Worm (Caenorhabditis elegans) whole organism, midembryonic: ENCODE data around the gene math-38.
"Not testable (repeated sequence)": the region's sequence is repeated elsewhere in the genome, so short reads cannot be mapped to it uniquely, and the experiment has no call there.

Experiments
- T22C8.4 ChIP-seq: fragments of 200-800 bp; sonication (Bioruptor generic); IDR thresholded peaks from 2 replicates; pipeline ENCODE4 v1.3.6; 2022; ENCODE audit warnings: missing genetic modification characterization, missing compliant biosample characterization
- cog-1 ChIP-seq: sonication (generic microtip); optimal IDR thresholded peaks from 2 replicates; lab custom pipeline; 2016; ENCODE audit warnings: missing genetic modification characterization, missing compliant biosample characterization
- flt-1 ChIP-seq: fragments of 200-800 bp; sonication (Bioruptor generic); IDR thresholded peaks from 2 replicates; pipeline ENCODE4 v1.3.6; 2022; ENCODE audit warnings: missing genetic modification characterization, missing compliant biosample characterization
- klf-2 ChIP-seq: fragments of 200-800 bp; sonication (Bioruptor generic); conservative IDR thresholded peaks from 2 replicates; pipeline ENCODE4 v1.3.6; 2022; ENCODE audit warnings: missing genetic modification reagents, missing genetic modification characterization, missing compliant biosample characterization
- med-1 ChIP-seq: sonication (generic microtip); optimal IDR thresholded peaks from 2 replicates; lab custom pipeline; 2017; ENCODE audit warnings: missing genetic modification characterization, mild to moderate bottlenecking, missing compliant biosample characterization, antibody characterized with exemption, missing genetic modification reagents; ENCODE audit not compliant: insufficient read depth
- ref-1 ChIP-seq: fragments of 200-800 bp; sonication (Bioruptor generic); conservative IDR thresholded peaks from 2 replicates; pipeline ENCODE4 v1.3.6; 2022; ENCODE audit warnings: missing genetic modification reagents, missing genetic modification characterization, missing compliant biosample characterization
- tab-1 ChIP-seq: fragments of 200-800 bp; sonication (Bioruptor generic); IDR thresholded peaks from 2 replicates; pipeline ENCODE4 v1.3.6; 2022; ENCODE audit warnings: missing genetic modification characterization, missing compliant biosample characterization
- ztf-23 ChIP-seq: fragments of 200-800 bp; sonication (Bioruptor generic); IDR thresholded peaks from 2 replicates; pipeline ENCODE4 v1.3.6; 2022; ENCODE audit warnings: missing genetic modification reagents, missing genetic modification characterization, missing compliant biosample characterization
- ztf-29 ChIP-seq: fragments of 200-800 bp; sonication (Bioruptor generic); IDR thresholded peaks from 2 replicates; pipeline ENCODE4 v1.3.6; 2022; ENCODE audit warnings: missing genetic modification reagents, missing genetic modification characterization, missing compliant biosample characterization

Gene math-38

DNA sequence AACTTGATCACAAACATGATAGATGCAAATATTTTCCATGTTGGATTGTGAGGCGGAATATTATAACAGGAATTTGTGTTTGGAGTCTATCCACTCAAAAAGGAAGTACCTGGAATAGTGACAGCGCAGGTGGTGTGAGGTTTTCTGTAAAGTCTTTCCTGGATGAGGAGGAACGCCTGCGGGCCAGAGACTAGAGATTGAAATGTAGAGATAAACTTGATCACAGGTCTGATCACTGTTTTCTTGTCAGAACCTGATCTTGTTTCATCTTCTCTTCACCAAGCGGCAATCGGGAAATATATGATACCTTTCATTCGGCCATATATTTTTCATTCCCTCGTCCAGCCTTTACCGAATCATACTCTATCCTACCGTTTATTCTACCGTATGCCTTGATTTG is 6.5 kb upstream of the math-38 start, which contains the start of gene T07H3.8:
T07H3.8 (plus strand) TSS at position 301 of the 400 bp plus-strand sequence.
- no peak for TF ChIP-seq ref-1 (GFP tag; lab: Robert Waterston, UW)

DNA sequence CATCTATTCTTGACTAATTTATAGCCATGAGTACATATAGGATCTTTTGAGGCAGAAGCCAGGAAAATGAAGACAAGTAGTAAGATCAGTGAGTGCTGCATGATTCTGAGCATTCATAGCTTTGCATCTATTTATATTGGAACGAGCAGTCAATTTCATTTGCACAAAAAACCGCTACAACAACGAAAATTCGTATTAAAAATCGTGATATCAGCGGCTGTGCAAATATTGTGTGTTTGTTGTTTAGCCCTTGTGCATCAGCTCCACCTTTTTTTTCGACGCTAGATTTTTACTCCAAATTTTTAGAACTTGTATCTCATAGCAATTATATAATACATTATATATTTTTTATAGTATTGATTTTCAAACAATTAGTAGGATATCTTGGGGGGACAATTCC is 4.4 kb upstream of the math-38 start, which contains the start of gene clec-21:
clec-21 (minus strand) TSS at position 101 of the 400 bp plus-strand sequence.
- TF ChIP-seq ztf-23 (GFP tag; lab: Robert Waterston, UW), result no peak
- no peak for TF ChIP-seq flt-1
- TF ChIP-seq ref-1 (GFP tag; lab: Robert Waterston, UW), result no peak
- TF ChIP-seq T22C8.4, result no peak
- no peak for TF ChIP-seq tab-1 (GFP tag; lab: Robert Waterston, UW)
- TF ChIP-seq klf-2, result no peak
- no peak for TF ChIP-seq med-1 (GFP tag; lab: Kevin White, UChicago)
- TF ChIP-seq cog-1 (tag; lab: Kevin White, UChicago), result no peak
- no peak for TF ChIP-seq ztf-29 (GFP tag; lab: Robert Waterston, UW)

DNA sequence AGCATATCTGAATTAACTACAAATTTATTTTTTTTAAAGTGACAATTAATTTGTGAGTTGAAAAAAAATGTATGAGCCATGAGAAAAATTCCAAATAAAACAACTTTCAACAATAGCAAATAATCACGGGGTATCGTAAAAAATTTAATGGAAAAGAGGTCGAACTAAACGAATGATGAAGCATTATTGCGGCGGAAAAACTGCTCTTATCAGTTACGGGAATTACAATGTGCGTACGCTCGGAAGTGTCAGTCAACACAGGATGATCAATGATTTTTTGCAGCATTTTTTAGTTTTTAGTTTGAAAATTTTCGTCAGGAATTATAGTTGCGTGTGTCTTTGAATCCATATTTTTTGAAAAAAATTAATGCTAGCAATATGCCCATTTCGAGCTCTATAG is 3.0 kb downstream of the math-38 start:
- TF ChIP-seq cog-1 (tag; lab: Kevin White, UChicago), result no peak

DNA sequence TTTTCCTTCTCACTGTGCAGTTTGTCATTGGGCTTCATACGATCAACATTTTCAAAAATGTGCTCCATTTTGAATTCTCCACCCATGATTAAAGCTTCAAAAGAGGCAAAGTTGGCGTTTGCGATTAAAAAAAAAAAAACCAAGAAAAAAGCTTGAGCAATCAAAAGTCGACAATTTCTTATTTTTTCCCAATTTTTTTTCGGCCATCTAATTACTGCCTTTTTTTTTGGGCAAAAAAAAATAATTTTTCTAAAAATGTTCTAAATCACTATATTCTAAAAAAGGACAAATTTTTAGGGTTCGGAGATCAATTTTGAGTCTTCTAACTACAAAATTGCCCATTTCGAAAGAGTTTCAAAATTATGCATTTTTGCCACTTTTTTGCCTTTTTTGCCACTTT is 3.8 kb downstream of the math-38 start, which contains the start of gene K05F6.10:
K05F6.10 (minus strand) TSS at position 101 of the 400 bp plus-strand sequence.
- no peak for TF ChIP-seq cog-1 (tag; lab: Kevin White, UChicago)
- no peak for TF ChIP-seq ref-1 (GFP tag; lab: Robert Waterston, UW)
- no peak for TF ChIP-seq flt-1
- no peak for TF ChIP-seq med-1 (GFP tag; lab: Kevin White, UChicago)
- TF ChIP-seq ztf-23 (GFP tag; lab: Robert Waterston, UW), result no peak
- TF ChIP-seq T22C8.4, result no peak
- no peak for TF ChIP-seq ztf-29 (GFP tag; lab: Robert Waterston, UW)
- no peak for TF ChIP-seq klf-2
- no peak for TF ChIP-seq tab-1 (GFP tag; lab: Robert Waterston, UW)

DNA sequence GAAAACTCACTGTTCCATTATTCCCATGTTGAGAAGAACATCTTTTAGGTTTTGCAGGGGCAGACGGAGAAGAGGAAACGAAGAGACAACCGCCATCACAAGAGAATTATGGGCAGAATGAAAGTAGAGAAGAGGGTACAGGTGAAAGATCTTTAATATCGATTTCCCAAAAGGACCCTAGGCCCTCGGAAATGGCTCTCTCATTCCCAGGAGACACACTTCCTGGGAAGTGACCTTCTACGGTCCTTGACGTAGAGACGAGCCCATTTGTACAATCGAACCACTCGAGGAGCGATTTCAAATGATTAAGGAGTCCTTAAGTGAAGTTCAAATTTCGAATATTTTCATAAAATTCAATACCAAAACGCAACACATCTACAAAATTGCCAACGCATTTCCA is 8.8 kb downstream of the math-38 start, which contains the start of gene fbxb-46:
fbxb-46 (minus strand) TSS at position 101 of the 400 bp plus-strand sequence.
- TF ChIP-seq flt-1 (no peak), T22C8.4 (no peak), ref-1 (GFP tag; lab: Robert Waterston, UW) (no peak), klf-2 (no peak), med-1 (GFP tag; lab: Kevin White, UChicago) (no peak), cog-1 (tag; lab: Kevin White, UChicago) (no peak), tab-1 (GFP tag; lab: Robert Waterston, UW) (no peak), ztf-23 (GFP tag; lab: Robert Waterston, UW) (no peak), ztf-29 (GFP tag; lab: Robert Waterston, UW) (no peak)

DNA sequence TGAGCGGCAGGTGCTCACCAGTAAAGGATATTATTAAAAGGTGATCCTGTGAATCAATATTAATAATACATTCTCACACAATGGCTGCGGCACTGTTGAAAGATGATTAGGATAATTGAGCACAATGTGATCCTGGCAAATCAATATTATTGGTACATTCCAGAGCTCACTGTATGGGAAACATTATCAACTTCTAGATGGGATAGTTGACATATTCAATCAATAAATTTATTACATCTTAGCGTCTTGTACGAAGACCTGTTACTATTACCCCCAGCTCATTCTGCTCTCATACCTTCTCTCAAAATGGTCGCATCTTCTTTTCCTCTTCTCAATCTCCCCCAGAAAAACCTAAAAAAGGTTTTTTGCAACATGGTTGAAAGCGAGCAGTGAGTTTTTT is 11.6 kb downstream of the math-38 start, which contains the start of gene fbxb-49:
fbxb-49 (plus strand) TSS at position 301 of the 400 bp plus-strand sequence.
- TF ChIP-seq ztf-23 (GFP tag; lab: Robert Waterston, UW) (no peak), cog-1 (tag; lab: Kevin White, UChicago) (no peak), tab-1 (GFP tag; lab: Robert Waterston, UW) (no peak), med-1 (GFP tag; lab: Kevin White, UChicago) (no peak), ztf-29 (GFP tag; lab: Robert Waterston, UW) (no peak), T22C8.4 (no peak), flt-1 (no peak), ref-1 (GFP tag; lab: Robert Waterston, UW) (no peak), klf-2 (no peak)

DNA sequence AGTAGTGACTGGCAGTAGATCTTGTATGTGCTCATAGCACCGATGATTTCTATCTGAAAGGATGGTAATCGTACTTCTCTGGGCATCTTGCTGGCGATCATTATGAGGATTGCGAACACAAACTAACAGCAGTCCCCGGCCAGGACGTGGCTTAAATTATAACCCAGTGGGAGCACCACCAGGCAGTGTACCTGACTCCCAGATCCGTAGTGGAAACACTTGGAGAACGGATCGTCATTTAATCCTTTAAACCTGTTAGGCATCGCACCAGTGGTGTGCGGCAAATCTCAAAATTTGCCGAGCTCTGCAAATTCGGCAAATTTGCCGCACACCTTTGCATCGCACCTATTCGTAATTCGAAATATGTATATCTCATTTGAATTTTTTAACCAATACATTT is 12.1 kb downstream of the math-38 start, which contains the start of gene K05F6.8:
K05F6.8 (minus strand) TSS at position 101 of the 400 bp plus-strand sequence.
- no peak for TF ChIP-seq tab-1 (GFP tag; lab: Robert Waterston, UW)
- no peak for TF ChIP-seq klf-2
- TF ChIP-seq T22C8.4, result no peak
- no peak for TF ChIP-seq ztf-29 (GFP tag; lab: Robert Waterston, UW)
- no peak for TF ChIP-seq ref-1 (GFP tag; lab: Robert Waterston, UW)
- TF ChIP-seq ztf-23 (GFP tag; lab: Robert Waterston, UW), result no peak
- no peak for TF ChIP-seq med-1 (GFP tag; lab: Kevin White, UChicago)
- TF ChIP-seq cog-1 (tag; lab: Kevin White, UChicago), result no peak
- no peak for TF ChIP-seq flt-1

DNA sequence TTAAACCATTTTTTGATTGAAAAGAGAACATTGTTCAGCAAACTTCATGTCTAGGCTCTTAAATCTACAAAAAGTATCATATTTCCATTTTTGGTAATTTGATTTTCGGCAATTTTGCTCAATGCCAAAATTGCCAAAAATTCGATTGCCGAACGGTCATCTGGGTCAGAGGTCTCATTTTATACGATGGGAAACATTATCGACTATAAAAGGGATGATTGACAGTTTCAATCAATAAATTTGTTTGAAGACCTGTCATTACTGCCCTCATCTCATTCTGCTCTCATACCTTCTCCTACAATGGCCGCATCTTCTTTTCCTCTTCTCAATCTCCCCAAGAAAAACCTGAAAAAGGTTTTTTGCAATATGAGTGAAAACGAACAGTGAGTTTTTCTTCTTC is 17.9 kb downstream of the math-38 start, which contains the start of gene K05F6.14:
K05F6.14 (plus strand) TSS at position 301 of the 400 bp plus-strand sequence.
- TF ChIP-seq ztf-23 (GFP tag; lab: Robert Waterston, UW) (no peak), tab-1 (GFP tag; lab: Robert Waterston, UW) (no peak), cog-1 (tag; lab: Kevin White, UChicago) (no peak), flt-1 (no peak), ztf-29 (GFP tag; lab: Robert Waterston, UW) (no peak), klf-2 (no peak), ref-1 (GFP tag; lab: Robert Waterston, UW) (no peak), T22C8.4 (no peak), med-1 (GFP tag; lab: Kevin White, UChicago) (no peak)

DNA sequence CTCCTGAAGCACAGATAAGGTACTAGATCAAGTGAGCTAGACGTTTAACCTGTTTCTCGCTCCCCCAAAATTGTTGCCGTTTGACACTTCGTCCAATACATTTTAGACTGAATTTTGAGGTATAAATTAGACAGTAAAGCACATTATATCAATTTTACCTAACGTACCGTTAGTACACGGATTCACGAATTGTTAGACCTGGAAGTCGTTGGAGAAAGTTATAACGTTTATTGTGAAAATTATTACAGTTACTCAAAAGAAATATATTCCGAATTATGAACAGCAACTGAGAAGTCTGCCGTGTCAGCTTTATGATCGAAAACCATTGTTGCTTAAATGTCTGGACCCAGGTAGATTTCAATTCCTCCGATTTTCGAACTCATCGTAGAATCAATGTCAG is 18.9 kb downstream of the math-38 start:
- TF ChIP-seq ref-1 (GFP tag; lab: Robert Waterston, UW) (no peak), klf-2 (no peak), ztf-29 (GFP tag; lab: Robert Waterston, UW) (no peak), T22C8.4 (no peak), flt-1 (no peak), cog-1 (tag; lab: Kevin White, UChicago) (no peak), med-1 (GFP tag; lab: Kevin White, UChicago) (no peak), tab-1 (GFP tag; lab: Robert Waterston, UW) (no peak), ztf-23 (GFP tag; lab: Robert Waterston, UW) (no peak)

DNA sequence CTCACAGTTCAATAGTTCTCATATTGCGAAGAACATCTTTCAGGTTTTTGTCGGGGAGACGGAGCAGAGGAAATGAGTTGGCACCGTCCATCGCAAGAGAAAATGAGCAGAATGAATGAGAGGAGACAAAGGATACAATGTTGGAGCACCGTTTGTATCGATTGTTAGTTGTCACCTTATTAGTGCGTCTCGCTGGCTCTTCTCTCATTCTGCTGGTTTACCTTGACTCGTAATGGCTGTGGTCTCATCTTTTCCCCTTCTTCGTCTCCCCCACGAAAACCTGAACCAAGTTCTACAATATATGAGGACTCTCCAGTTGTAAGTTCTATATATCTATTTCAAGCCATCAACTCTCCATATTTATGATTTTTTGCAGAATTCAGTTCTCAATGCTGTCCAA is 23.6 kb downstream of the math-38 start, which contains the start of the genes fbxb-54 and fbxb-50:
fbxb-54 (minus strand) TSS at position 101 of the 400 bp plus-strand sequence.
fbxb-50 (plus strand) TSS at position 227 of the 400 bp plus-strand sequence.
- not testable (repeated sequence) for TF ChIP-seq klf-2; ztf-29 (GFP tag; lab: Robert Waterston, UW); ztf-23 (GFP tag; lab: Robert Waterston, UW)
